Worm (Caenorhabditis elegans) whole organism, young adult: ENCODE data around the gene R11G1.11.

ENCODE experiments used
- B0019.2 ChIP-seq: fragments of 200-800 bp; sonication (Bioruptor generic); conservative IDR thresholded peaks from 2 replicates; pipeline ENCODE4 v1.3.6; 2022; ENCODE audit warnings: missing genetic modification reagents, missing genetic modification characterization, missing compliant biosample characterization
- B0336.3 ChIP-seq: fragments of 200-800 bp; sonication (Bioruptor generic); IDR thresholded peaks from 2 replicates; pipeline ENCODE4 v1.3.6; 2022; ENCODE audit warnings: missing genetic modification characterization, missing compliant biosample characterization
- C06A6.2 ChIP-seq: fragments of 200-800 bp; sonication (Bioruptor generic); conservative IDR thresholded peaks from 2 replicates; pipeline ENCODE4 v1.3.6; 2022; ENCODE audit warnings: missing genetic modification characterization, missing compliant biosample characterization
- F10E7.11 ChIP-seq: sonication (generic microtip); optimal IDR thresholded peaks from 2 replicates; lab custom pipeline; 2017; ENCODE audit warnings: mild to moderate bottlenecking, missing genetic modification characterization, moderate library complexity, missing compliant biosample characterization
- F23B12.7 ChIP-seq: sonication (generic microtip); optimal IDR thresholded peaks from 2 replicates; lab custom pipeline; 2017; ENCODE audit warnings: missing genetic modification characterization, mild to moderate bottlenecking, missing compliant biosample characterization, antibody characterized with exemption, moderate library complexity; ENCODE audit not compliant: insufficient read depth
- F49E8.2 ChIP-seq: sonication (generic microtip); optimal IDR thresholded peaks from 3 replicates; lab custom pipeline; 2017; ENCODE audit warnings: missing genetic modification characterization, mild to moderate bottlenecking, missing compliant biosample characterization, antibody characterized with exemption, moderate library complexity; ENCODE audit not compliant: insufficient read depth
- F57A8.1 ChIP-seq: fragments of 200-800 bp; sonication (Bioruptor generic); optimal IDR thresholded peaks from 2 replicates; lab custom pipeline; 2018; ENCODE audit warnings: mild to moderate bottlenecking, missing genetic modification characterization, moderate library complexity, missing compliant biosample characterization
- K12H6.12 ChIP-seq: fragments of 200-800 bp; sonication (Bioruptor generic); optimal IDR thresholded peaks from 2 replicates; lab custom pipeline; 2018; ENCODE audit warnings: mild to moderate bottlenecking, missing genetic modification characterization, missing compliant biosample characterization
- Y53F4B.3 ChIP-seq: fragments of 200-800 bp; sonication (Bioruptor generic); IDR thresholded peaks from 2 replicates; pipeline ENCODE4 v1.3.6; 2022; ENCODE audit warnings: missing genetic modification reagents, missing genetic modification characterization, missing compliant biosample characterization
- ZK185.1 ChIP-seq: sonication (generic microtip); optimal IDR thresholded peaks from 2 replicates; lab custom pipeline; 2016; ENCODE audit warnings: mild to moderate bottlenecking, missing genetic modification characterization, missing compliant biosample characterization; ENCODE audit not compliant: poor library complexity, severe bottlenecking
- akir-1 ChIP-seq: fragments of 200-800 bp; sonication (Bioruptor generic); optimal IDR thresholded peaks from 2 replicates; lab custom pipeline; 2018; ENCODE audit warnings: mild to moderate bottlenecking, missing genetic modification characterization, moderate library complexity, missing compliant biosample characterization
- aptf-3 ChIP-seq: fragments of 200-800 bp; sonication (Bioruptor generic); IDR thresholded peaks from 2 replicates; pipeline ENCODE4 v1.3.6; 2022; ENCODE audit warnings: missing genetic modification characterization, missing compliant biosample characterization
- atf-7 ChIP-seq: sonication (generic microtip); optimal IDR thresholded peaks from 2 replicates; lab custom pipeline; 2017; ENCODE audit warnings: mild to moderate bottlenecking, missing genetic modification characterization, missing compliant biosample characterization
- attf-3 ChIP-seq: fragments of 200-800 bp; sonication (Bioruptor generic); conservative IDR thresholded peaks from 2 replicates; pipeline ENCODE4 v1.3.6; 2022; ENCODE audit warnings: missing genetic modification reagents, missing genetic modification characterization, missing compliant biosample characterization
- cebp-1 ChIP-seq, 2 experiments: fragments of 200-800 bp in 1 of 2; sonication (Bioruptor generic) in 1 of 2; sonication (generic microtip) in 1 of 2; IDR thresholded peaks in 1 of 2; optimal IDR thresholded peaks in 1 of 2; 2 replicates each; pipeline versions ENCODE4 v1.3.6 to Lab custom; 2017 to 2022; ENCODE audit warnings: missing compliant biosample characterization in 2 of 2, missing genetic modification characterization in 2 of 2, mild to moderate bottlenecking in 1 of 2, missing genetic modification reagents in 1 of 2, moderate library complexity in 1 of 2
- cebp-2 ChIP-seq: fragments of 200-800 bp; sonication (Bioruptor generic); IDR thresholded peaks from 2 replicates; pipeline ENCODE4 v1.3.6; 2022; ENCODE audit warnings: missing genetic modification characterization, missing compliant biosample characterization
- ceh-27 ChIP-seq: fragments of 200-800 bp; sonication (Bioruptor generic); optimal IDR thresholded peaks from 2 replicates; lab custom pipeline; 2018; ENCODE audit warnings: mild to moderate bottlenecking, missing genetic modification characterization, moderate library complexity, missing compliant biosample characterization
- dox-1 ChIP-seq: fragments of 200-800 bp; sonication (Bioruptor generic); IDR thresholded peaks from 2 replicates; pipeline ENCODE4 v1.3.6; 2022; ENCODE audit warnings: missing genetic modification reagents, missing genetic modification characterization, missing compliant biosample characterization
- egl-18 ChIP-seq: fragments of 200-800 bp; sonication (Bioruptor generic); IDR thresholded peaks from 2 replicates; pipeline ENCODE4 v1.3.6; 2022; ENCODE audit warnings: missing genetic modification reagents, missing genetic modification characterization, missing compliant biosample characterization
- egrh-3 ChIP-seq: fragments of 200-800 bp; sonication (Bioruptor generic); IDR thresholded peaks from 2 replicates; pipeline ENCODE4 v1.3.6; 2022; ENCODE audit warnings: missing genetic modification reagents, missing genetic modification characterization, missing compliant biosample characterization
- him-1 ChIP-seq: sonication (generic microtip); optimal IDR thresholded peaks from 2 replicates; lab custom pipeline; 2016; ENCODE audit warnings: missing genotype, missing genetic modification reagents, missing genetic modification characterization, missing compliant biosample characterization
- hmg-1.2 ChIP-seq: fragments of 200-800 bp; sonication (Bioruptor generic); IDR thresholded peaks from 2 replicates; pipeline ENCODE4 v1.3.6; 2022; ENCODE audit warnings: missing genetic modification reagents, missing genetic modification characterization, missing compliant biosample characterization
- hrde-1 ChIP-seq: sonication (generic microtip); optimal IDR thresholded peaks from 2 replicates; lab custom pipeline; 2016; ENCODE audit warnings: missing genetic modification characterization, mild to moderate bottlenecking, missing compliant biosample characterization, moderate library complexity, missing genotype, missing genetic modification reagents, borderline replicate concordance
- let-526 ChIP-seq: fragments of 200-800 bp; sonication (Bioruptor generic); IDR thresholded peaks from 2 replicates; pipeline ENCODE4 v1.3.6; 2022; ENCODE audit warnings: missing genetic modification reagents, missing genetic modification characterization, missing compliant biosample characterization
- lin-35 ChIP-seq, 3 experiments: fragments of 150-350 bp in 2 of 3; sonication (generic microtip) in 1 of 3; optimal IDR thresholded peaks; 2 replicates each; lab custom pipeline; 2014 to 2018; ENCODE audit warnings: missing biosample characterization in 3 of 3, missing genetic modification characterization in 3 of 3, missing genetic modification reagents in 3 of 3
- lin-54 ChIP-seq: fragments of 200-800 bp; sonication (Bioruptor generic); optimal IDR thresholded peaks from 2 replicates; lab custom pipeline; 2018; ENCODE audit warnings: mild to moderate bottlenecking, missing genetic modification characterization, missing compliant biosample characterization
- lir-1 ChIP-seq: fragments of 200-800 bp; sonication (Bioruptor generic); conservative IDR thresholded peaks from 2 replicates; pipeline ENCODE4 v1.3.6; 2022; ENCODE audit warnings: missing genetic modification reagents, missing genetic modification characterization, missing compliant biosample characterization
- lsl-1 ChIP-seq: fragments of 200-800 bp; sonication (Bioruptor generic); optimal IDR thresholded peaks from 2 replicates; lab custom pipeline; 2018; ENCODE audit warnings: mild to moderate bottlenecking, missing genetic modification characterization, moderate library complexity, missing compliant biosample characterization
- lsy-27 ChIP-seq: sonication (generic microtip); optimal IDR thresholded peaks from 2 replicates; lab custom pipeline; 2017; ENCODE audit warnings: missing genetic modification characterization, mild to moderate bottlenecking, missing compliant biosample characterization, antibody characterized with exemption, missing genotype, borderline replicate concordance; ENCODE audit not compliant: insufficient read depth
- madf-10 ChIP-seq: sonication (generic microtip); optimal IDR thresholded peaks from 2 replicates; lab custom pipeline; 2016; ENCODE audit warnings: mild to moderate bottlenecking, missing genetic modification characterization, missing compliant biosample characterization
- madf-6 ChIP-seq: fragments of 200-800 bp; sonication (Bioruptor generic); IDR thresholded peaks from 2 replicates; pipeline ENCODE4 v1.3.6; 2022; ENCODE audit warnings: missing genetic modification reagents, missing genetic modification characterization, missing compliant biosample characterization
- mcd-1 ChIP-seq: fragments of 200-800 bp; sonication (Bioruptor generic); IDR thresholded peaks from 2 replicates; pipeline ENCODE4 v1.3.6; 2022; ENCODE audit warnings: missing genetic modification reagents, missing genetic modification characterization, missing compliant biosample characterization
- nfyb-1 ChIP-seq: fragments of 200-800 bp; sonication (Bioruptor generic); IDR thresholded peaks from 2 replicates; pipeline ENCODE4 v1.3.6; 2022; ENCODE audit warnings: missing genetic modification reagents, missing genetic modification characterization, missing compliant biosample characterization
- nhr-179 ChIP-seq: sonication (generic microtip); optimal IDR thresholded peaks from 2 replicates; lab custom pipeline; 2016; ENCODE audit warnings: mild to moderate bottlenecking, missing genetic modification characterization, missing compliant biosample characterization
- nhr-80 ChIP-seq: sonication (generic microtip); optimal IDR thresholded peaks from 2 replicates; lab custom pipeline; 2016; ENCODE audit warnings: missing genetic modification characterization, missing compliant biosample characterization
- nhr-90 ChIP-seq: sonication (generic microtip); optimal IDR thresholded peaks from 2 replicates; lab custom pipeline; 2016; ENCODE audit warnings: missing genotype, mild to moderate bottlenecking, missing genetic modification characterization, missing compliant biosample characterization
- repo-1 ChIP-seq: sonication (generic microtip); optimal IDR thresholded peaks from 2 replicates; lab custom pipeline; 2017; ENCODE audit warnings: mild to moderate bottlenecking, missing genetic modification characterization, missing compliant biosample characterization
- snpc-1.1 ChIP-seq: sonication (generic microtip); optimal IDR thresholded peaks from 2 replicates; lab custom pipeline; 2017; ENCODE audit warnings: missing genetic modification characterization, mild to moderate bottlenecking, missing compliant biosample characterization, antibody characterized with exemption, moderate library complexity, missing genotype, missing genetic modification reagents; ENCODE audit not compliant: insufficient read depth
- sptf-2 ChIP-seq: fragments of 200-800 bp; sonication (Bioruptor generic); optimal IDR thresholded peaks from 2 replicates; lab custom pipeline; 2018; ENCODE audit warnings: mild to moderate bottlenecking, missing genetic modification characterization, missing compliant biosample characterization
- tbp1 ChIP-seq: fragments of 200-800 bp; sonication (Bioruptor generic); optimal IDR thresholded peaks from 2 replicates; lab custom pipeline; 2018; ENCODE audit warnings: mild to moderate bottlenecking, missing genetic modification characterization, missing compliant biosample characterization
- tlf-1 ChIP-seq: fragments of 200-800 bp; sonication (Bioruptor generic); optimal IDR thresholded peaks from 2 replicates; lab custom pipeline; 2018; ENCODE audit warnings: mild to moderate bottlenecking, missing genetic modification characterization, missing compliant biosample characterization
- unc-130 ChIP-seq: sonication (generic microtip); optimal IDR thresholded peaks from 2 replicates; lab custom pipeline; 2016; ENCODE audit warnings: missing genetic modification reagents, missing genetic modification characterization, missing compliant biosample characterization
- unc-62 ChIP-seq: fragments of 150-350 bp; optimal IDR thresholded peaks from 2 replicates; lab custom pipeline; 2014; ENCODE audit warnings: missing biosample characterization, missing genetic modification reagents, missing genetic modification characterization
- zim-3 ChIP-seq: sonication (generic microtip); optimal IDR thresholded peaks from 2 replicates; lab custom pipeline; 2017; ENCODE audit warnings: mild to moderate bottlenecking, missing genetic modification characterization, moderate library complexity, missing compliant biosample characterization
- ztf-18 ChIP-seq: sonication (generic microtip); optimal IDR thresholded peaks from 2 replicates; lab custom pipeline; 2016; ENCODE audit warnings: missing genotype, mild to moderate bottlenecking, missing genetic modification characterization, missing compliant biosample characterization
- ztf-6 ChIP-seq: fragments of 200-800 bp; sonication (Bioruptor generic); IDR thresholded peaks from 2 replicates; pipeline ENCODE4 v1.3.6; 2022; ENCODE audit warnings: missing genetic modification reagents, missing genetic modification characterization, missing compliant biosample characterization

R11G1.11 gene

DNA sequence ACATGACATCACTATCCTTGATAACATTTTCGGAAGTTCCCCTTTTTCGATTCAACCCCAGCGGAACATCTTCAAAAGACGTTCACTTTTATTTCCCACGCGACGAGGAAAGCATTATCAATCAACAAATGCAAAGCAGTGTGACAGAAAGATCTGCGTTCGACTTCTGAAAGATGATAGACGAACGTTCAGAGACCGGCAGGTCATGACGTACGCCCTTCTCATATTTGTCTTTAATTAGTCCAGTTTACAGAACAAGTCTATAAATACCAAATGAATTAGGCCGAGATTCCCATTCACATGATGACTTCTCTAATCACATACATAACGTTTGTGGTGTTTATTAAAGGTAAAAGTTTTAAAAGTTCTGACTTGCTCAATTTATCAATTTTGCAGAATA is at the start of gene R11G1.11:
Gene R11G1.11, plus strand, starts transcription at position 301 of the 400 bp plus-strand sequence.
- TF ChIP-seq F57A8.1 (GFP tag; lab: Kevin White, UChicago) (no peak), snpc-1.1 (tag; lab: Kevin White, UChicago) (no peak), F23B12.7 (no peak), nhr-90 (tag; lab: Kevin White, UChicago) (no peak), egl-18 (GFP tag; lab: Robert Waterston, UW) (no peak)

DNA sequence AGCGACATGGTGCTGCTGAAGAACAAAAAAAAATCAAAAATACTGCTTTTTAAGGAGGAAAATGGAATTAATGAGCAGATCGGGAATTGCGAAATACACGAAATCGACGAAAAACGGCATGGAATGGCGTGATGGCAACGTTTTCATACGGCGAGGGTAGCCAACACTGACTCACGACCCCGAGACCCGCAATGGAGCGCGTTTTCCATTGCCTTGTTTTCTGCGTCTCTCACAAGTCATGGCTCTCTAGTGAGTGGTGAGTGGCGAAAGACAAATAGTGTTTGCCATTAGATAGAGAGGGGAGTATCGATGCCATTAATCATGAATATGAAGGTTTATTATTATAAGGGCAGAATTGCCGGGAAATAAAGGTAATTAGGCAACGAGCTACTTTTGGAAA is 49.0 kb upstream of the R11G1.11 start, which contains the start of gene C18B2.4:
Gene C18B2.4, minus strand, starts transcription at position 15 of the 400 bp plus-strand sequence.
- peak; percentile 32 for TF ChIP-seq K12H6.12 (tag; lab: Kevin White, UChicago)
- no peak for TF ChIP-seq him-1
- TF ChIP-seq lsy-27 (tag; lab: Kevin White, UChicago) = no peak
- peak; percentile 44 for TF ChIP-seq atf-7 (tag; lab: Kevin White, UChicago)
- TF ChIP-seq akir-1 (GFP tag; lab: Kevin White, UChicago) = no peak
- peak; percentile 8 for TF ChIP-seq ztf-18 (tag; lab: Kevin White, UChicago)
- TF ChIP-seq lir-1 = 0 out of 2 replicates have a peak, but pooled peaks have one; percentile 27
- TF ChIP-seq cebp-2 (GFP tag; lab: Robert Waterston, UW) = no peak
- TF ChIP-seq F49E8.2 (tag; lab: Kevin White, UChicago) = no peak
- peak; percentile 30 for TF ChIP-seq sptf-2
- TF ChIP-seq let-526 (GFP tag; lab: Robert Waterston, UW) = no peak
- no peak for TF ChIP-seq repo-1 (tag; lab: Kevin White, UChicago)
- TF ChIP-seq lsl-1 = no peak
- TF ChIP-seq tbp1 (GFP tag; lab: Kevin White, UChicago) = peak; percentile 42
- TF ChIP-seq ceh-27 = peak; percentile 64
- TF ChIP-seq nhr-179 = no peak
- TF ChIP-seq unc-62 (GFP tag; lab: Kevin White, UChicago) = peak; percentile 80
- TF ChIP-seq ztf-6 = no peak
- no peak for TF ChIP-seq C06A6.2 (GFP tag; lab: Robert Waterston, UW)
- peak in 1 of 3 experiments; percentile 52 for TF ChIP-seq lin-35 (GFP tag; optimal IDR thresholded peaks at IDR 0.05; lab: Kevin White, UChicago)
- TF ChIP-seq B0336.3 (GFP tag; lab: Robert Waterston, UW) = peak; percentile 61; the same call in 1 of the 2 replicates
- TF ChIP-seq hrde-1 = no peak
- TF ChIP-seq cebp-1 (GFP tag; IDR thresholded peaks at IDR 0.05; lab: Robert Waterston, UW) = peak; percentile 97
- peak; percentile 99 for TF ChIP-seq cebp-1 (tag; optimal IDR thresholded peaks at IDR 0.05; lab: Kevin White, UChicago)
- TF ChIP-seq nfyb-1 (GFP tag; lab: Robert Waterston, UW) = peak; percentile 57; the same call in 1 of the 2 replicates
- TF ChIP-seq madf-10 (tag; lab: Kevin White, UChicago) = peak; percentile 10
- TF ChIP-seq B0019.2 = no peak
- peak; percentile 64 for TF ChIP-seq ZK185.1 (tag; lab: Kevin White, UChicago)
- no peak for TF ChIP-seq attf-3 (GFP tag; lab: Robert Waterston, UW)
- TF ChIP-seq egrh-3 = no peak
- TF ChIP-seq mcd-1 = peak; percentile 85
- TF ChIP-seq zim-3 (tag; lab: Kevin White, UChicago) = no peak
- TF ChIP-seq F10E7.11 (tag; lab: Kevin White, UChicago) = no peak
- peak; percentile 96 for TF ChIP-seq nhr-80 (tag; lab: Kevin White, UChicago)
- TF ChIP-seq madf-6 = no peak
- TF ChIP-seq tlf-1 (GFP tag; lab: Kevin White, UChicago) = peak; percentile 20
- peak; percentile 89 for TF ChIP-seq dox-1 (GFP tag; lab: Robert Waterston, UW)
- TF ChIP-seq hmg-1.2 (GFP tag; lab: Robert Waterston, UW) = peak; percentile 74
- no peak for TF ChIP-seq aptf-3 (GFP tag; lab: Robert Waterston, UW)
- peak; percentile 27 for TF ChIP-seq lin-54
- no peak for TF ChIP-seq unc-130
- TF ChIP-seq Y53F4B.3 (GFP tag; lab: Robert Waterston, UW) = no peak
